Worm (Caenorhabditis elegans): ENCODE results near the gene K07F5.22.
"Not testable (repeated sequence)": the region's sequence is repeated elsewhere in the genome, so short reads cannot be mapped to it uniquely, and the experiment has no call there.

K07F5.22 gene

DNA sequence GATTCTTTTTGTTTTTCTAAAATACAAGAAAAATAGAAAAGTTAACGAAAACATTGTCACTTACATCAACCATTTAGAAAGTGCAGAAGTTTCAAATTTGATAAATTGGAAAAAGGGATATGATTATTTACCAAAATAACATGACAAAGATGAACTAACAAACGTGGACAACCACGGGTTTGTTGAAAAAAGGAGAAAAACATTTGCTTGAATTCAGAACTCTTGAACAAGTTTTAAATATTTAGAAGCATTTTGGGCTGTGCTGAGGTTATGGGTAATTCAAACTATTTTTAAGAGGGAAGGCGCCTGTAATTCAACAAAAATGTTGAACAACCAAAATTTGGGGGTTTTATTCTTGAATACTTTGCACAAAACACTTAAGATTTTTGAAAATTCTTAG lies 25.0 kb downstream of the K07F5.22 start, which contains the start of gene ttbk-3:
Gene ttbk-3, minus strand, starts transcription at position 101 of the 400 bp plus-strand sequence.
- no peak for TF ChIP-seq atf-7 (tag; optimal IDR thresholded peaks at IDR 0.05)
- TF ChIP-seq unc-130 (GFP tag; optimal IDR thresholded peaks at IDR 0.05): no peak
- TF ChIP-seq lin-26 (GFP tag; IDR thresholded peaks at IDR 0.05): no peak

DNA sequence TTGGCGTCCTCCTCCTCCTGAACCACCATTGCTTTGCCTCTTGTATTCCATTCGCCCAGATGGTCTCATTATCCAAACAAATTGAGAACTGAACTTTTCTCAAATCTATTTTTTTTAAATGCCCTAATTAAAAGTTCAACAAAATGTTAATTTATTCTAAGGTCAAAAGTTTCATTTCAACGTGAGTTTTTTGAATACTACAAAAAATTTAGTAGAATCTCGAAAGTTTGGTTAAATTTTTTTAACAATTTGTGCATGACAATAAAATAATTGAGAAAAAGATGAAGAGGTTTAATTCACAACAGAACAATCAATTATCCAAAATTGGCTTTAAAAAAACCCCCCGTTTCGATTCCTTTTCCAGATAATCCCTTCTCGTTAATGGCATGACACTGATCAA lies 27.1 kb downstream of the K07F5.22 start, which contains the start of gene F32B6.4:
Gene F32B6.4, minus strand, starts transcription at position 101 of the 400 bp plus-strand sequence.
- TF ChIP-seq hmg-1.2 (GFP tag; IDR thresholded peaks at IDR 0.05): no peak
- TF ChIP-seq nfyb-1 (GFP tag; IDR thresholded peaks at IDR 0.05): no peak
- TF ChIP-seq attf-3 (GFP tag; conservative IDR thresholded peaks at IDR 0.05): no peak
- no peak for TF ChIP-seq bed-2 (GFP tag; IDR thresholded peaks at IDR 0.05)
- TF ChIP-seq B0035.1 (tag; optimal IDR thresholded peaks at IDR 0.05): no peak
- TF ChIP-seq T26A5.8 (tag; optimal IDR thresholded peaks at IDR 0.05): no peak
- TF ChIP-seq efl-1 (GFP tag; optimal IDR thresholded peaks at IDR 0.05): no peak
- TF ChIP-seq ztf-26 (tag; optimal IDR thresholded peaks at IDR 0.05): no peak

DNA sequence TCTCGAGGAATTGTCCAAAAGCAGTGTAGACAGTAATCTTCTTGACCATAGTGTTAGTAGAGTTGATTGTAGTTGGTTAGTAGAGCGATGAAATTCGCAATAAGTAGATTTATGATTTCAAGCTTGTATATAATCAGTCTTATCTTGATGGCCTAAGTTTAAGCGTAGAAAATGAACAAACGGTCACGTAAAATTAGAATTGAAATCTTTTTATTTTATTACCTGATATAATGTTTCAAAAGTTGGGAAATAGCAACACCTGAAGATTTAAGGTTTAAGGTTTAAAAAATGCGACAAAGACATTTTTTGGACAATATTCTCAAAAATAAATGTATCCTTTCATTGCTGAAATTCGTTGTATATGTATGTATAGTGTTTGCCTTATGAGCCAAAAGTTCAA lies 28.8 kb downstream of the K07F5.22 start, which contains the start of gene sss-1:
Gene sss-1, minus strand, starts transcription at position 101 of the 400 bp plus-strand sequence.
- not testable (repeated sequence) for TF ChIP-seq cebp-2, madf-3, egl-44 (GFP tag; IDR thresholded peaks at IDR 0.05)

DNA sequence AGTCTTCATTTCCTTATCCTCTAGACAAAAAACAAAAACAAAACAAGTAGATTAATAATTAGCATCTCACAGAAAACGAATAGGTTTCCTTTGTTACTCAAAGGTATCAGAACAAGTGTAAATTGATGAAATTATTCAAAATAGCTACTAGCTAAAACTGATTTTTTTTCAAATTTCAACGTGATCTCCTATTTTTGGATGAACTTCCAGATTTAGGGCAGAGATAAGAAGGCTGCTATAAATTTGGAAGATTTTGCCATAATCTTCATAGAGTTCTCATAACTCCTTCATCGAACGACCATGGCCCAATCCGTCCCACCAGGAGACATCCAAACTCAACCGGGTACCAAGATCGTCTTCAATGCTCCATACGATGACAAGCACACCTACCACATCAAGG lies 29.5 kb downstream of the K07F5.22 start, which contains the start of gene msp-77:
Gene msp-77, plus strand, starts transcription at position 301 of the 400 bp plus-strand sequence.
- not testable (repeated sequence) for TF ChIP-seq nhr-120 (GFP tag; IDR thresholded peaks at IDR 0.05); rpc-1 (optimal IDR thresholded peaks at IDR 0.05); rpc-1 (tag; optimal IDR thresholded peaks at IDR 0.05); lin-40 (tag; optimal IDR thresholded peaks at IDR 0.05)

DNA sequence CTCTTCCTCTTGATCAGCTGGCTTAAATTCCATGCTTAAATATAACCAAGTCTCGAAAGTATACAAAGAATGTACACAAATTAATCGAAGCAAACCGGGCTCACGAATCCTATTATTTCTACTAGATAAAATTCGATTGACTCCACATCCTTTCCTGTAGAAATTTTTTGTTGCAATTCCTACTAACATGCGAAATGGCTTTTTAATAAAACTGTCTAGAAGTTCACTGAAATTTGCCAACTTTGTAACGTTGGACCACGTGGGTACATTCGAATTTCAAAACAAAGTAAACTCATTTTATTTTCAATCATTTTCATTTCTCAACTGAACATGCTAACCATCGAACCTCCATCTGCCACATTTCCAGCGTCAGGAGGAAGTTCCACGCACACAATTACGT lies 30.2 kb downstream of the K07F5.22 start, which contains the start of gene ssp-32:
Gene ssp-32, plus strand, starts transcription at position 301 of the 400 bp plus-strand sequence.
- TF ChIP-seq atf-7 (tag; optimal IDR thresholded peaks at IDR 0.05) (no peak), F22D6.2 (tag; optimal IDR thresholded peaks at IDR 0.05) (no peak), T26A5.8 (tag; optimal IDR thresholded peaks at IDR 0.05) (no peak), egrh-3 (GFP tag; IDR thresholded peaks at IDR 0.05) (no peak), athp-1 (tag; optimal IDR thresholded peaks at IDR 0.05) (no peak), ztf-18 (tag; optimal IDR thresholded peaks at IDR 0.05) (no peak), sptf-2 (GFP tag; optimal IDR thresholded peaks at IDR 0.05) (no peak), F10E7.11 (tag; optimal IDR thresholded peaks at IDR 0.05) (no peak), zim-3 (tag; optimal IDR thresholded peaks at IDR 0.05) (no peak), B0261.1 (tag; optimal IDR thresholded peaks at IDR 0.05) (no peak), rcor-1 (GFP tag; IDR thresholded peaks at IDR 0.05) (no peak), rpc-1 (optimal IDR thresholded peaks at IDR 0.05) (no peak), rpc-1 (tag; optimal IDR thresholded peaks at IDR 0.05) (no peak), madf-8 (GFP tag; conservative IDR thresholded peaks at IDR 0.05) (no peak), Y67H2A.10 (GFP tag; conservative IDR thresholded peaks at IDR 0.05) (no peak), madf-6 (GFP tag; IDR thresholded peaks at IDR 0.05) (no peak), ets-4 (GFP tag; optimal IDR thresholded peaks at IDR 0.05) (no peak), aptf-3 (GFP tag; IDR thresholded peaks at IDR 0.05) (no peak)

DNA sequence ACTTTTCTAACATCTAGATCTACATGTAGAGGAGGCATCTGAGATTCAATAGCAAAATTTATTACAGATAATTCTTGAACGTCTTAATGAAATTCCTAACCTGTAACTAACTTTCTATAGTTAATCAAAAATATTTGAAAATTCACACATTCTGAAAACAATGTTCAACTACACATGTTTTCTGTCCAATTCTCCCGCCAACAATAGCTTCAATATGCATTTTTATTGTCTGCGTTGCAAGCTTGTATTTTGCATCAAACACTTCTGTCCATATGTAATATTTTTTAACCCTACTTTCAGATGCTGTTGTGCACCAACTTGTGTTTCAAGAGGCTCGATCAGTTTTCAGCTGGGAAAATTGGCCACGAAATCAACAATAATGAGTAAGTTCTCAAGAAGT lies 33.8 kb downstream of the K07F5.22 start, which contains the start of gene tbc-3:
Gene tbc-3, plus strand, starts transcription at position 301 of the 400 bp plus-strand sequence.
- TF ChIP-seq pha-4 (tag; optimal IDR thresholded peaks at IDR 0.05) (no peak), ceh-58 (GFP tag; IDR thresholded peaks at IDR 0.05) (no peak), nhr-120 (GFP tag; IDR thresholded peaks at IDR 0.05) (no peak), hlh-26 (GFP tag; conservative IDR thresholded peaks at IDR 0.05) (no peak), Y67H2A.10 (GFP tag; conservative IDR thresholded peaks at IDR 0.05) (no peak), madf-3 (GFP tag; IDR thresholded peaks at IDR 0.05) (no peak)
